Worm (Caenorhabditis elegans): ENCODE results near the gene F26F12.2.

Gene F26F12.2

ce11 chrV:5835979-5836615 is 2.3 kb downstream of the F26F12.2 start (continued):
- no peak for TF ChIP-seq snpc-3.4 (tag; optimal IDR thresholded peaks at IDR 0.05)
- peak; percentile 65 for TF ChIP-seq repo-1 (tag; optimal IDR thresholded peaks at IDR 0.05)
- TF ChIP-seq nhr-179 (tag; optimal IDR thresholded peaks at IDR 0.05), result no peak
- no peak for TF ChIP-seq ceh-58 (GFP tag; IDR thresholded peaks at IDR 0.05)
- TF ChIP-seq K11D2.4 (GFP tag; IDR thresholded peaks at IDR 0.05), result 0 out of 2 replicates have a peak, but pooled peaks have one; percentile 15
- TF ChIP-seq nfya-2 (GFP tag; IDR thresholded peaks at IDR 0.05), result no peak
- no peak for TF ChIP-seq atf-7 (tag; optimal IDR thresholded peaks at IDR 0.05)
- TF ChIP-seq cebp-2 (GFP tag; IDR thresholded peaks at IDR 0.05), result no peak
- TF ChIP-seq B0035.1 (tag; optimal IDR thresholded peaks at IDR 0.05), result no peak
- no peak for TF ChIP-seq dpff-1 (tag; optimal IDR thresholded peaks at IDR 0.05)
- no peak for TF ChIP-seq Y79H2A.3 (GFP tag; conservative IDR thresholded peaks at IDR 0.05)
- no peak for TF ChIP-seq B0261.1 (tag; optimal IDR thresholded peaks at IDR 0.05)
- peak; percentile 47 for TF ChIP-seq mcd-1 (GFP tag; IDR thresholded peaks at IDR 0.05)
- no peak for TF ChIP-seq ceh-100 (GFP tag; IDR thresholded peaks at IDR 0.05)
- TF ChIP-seq snpc-4 (GFP tag; optimal IDR thresholded peaks at IDR 0.05), result no peak
- TF ChIP-seq snpc-4 (tag; optimal IDR thresholded peaks at IDR 0.05), result no peak
- TF ChIP-seq hlh-26 (GFP tag; conservative IDR thresholded peaks at IDR 0.05), result no peak
- TF ChIP-seq ceh-79 (tag; optimal IDR thresholded peaks at IDR 0.05), result no peak
- TF ChIP-seq mes-4 (tag; optimal IDR thresholded peaks at IDR 0.05), result no peak
- TF ChIP-seq ekl-4 (GFP tag; IDR thresholded peaks at IDR 0.05), result no peak
- no peak for TF ChIP-seq tlf-1 (GFP tag; optimal IDR thresholded peaks at IDR 0.05)
- peak; percentile 95 for TF ChIP-seq egrh-3 (GFP tag; IDR thresholded peaks at IDR 0.05)
- TF ChIP-seq madf-3 (GFP tag; IDR thresholded peaks at IDR 0.05), result no peak
- no peak for TF ChIP-seq tbp1 (GFP tag; optimal IDR thresholded peaks at IDR 0.05)
- no peak for TF ChIP-seq C17E4.6 (GFP tag; IDR thresholded peaks at IDR 0.05)
- no peak for TF ChIP-seq ztf-28 (GFP tag; IDR thresholded peaks at IDR 0.05)
- TF ChIP-seq ztf-3 (GFP tag; optimal IDR thresholded peaks at IDR 0.05), result no peak
- TF ChIP-seq nfyb-1 (GFP tag; IDR thresholded peaks at IDR 0.05), result no peak
- TF ChIP-seq lag-1 (GFP tag; IDR thresholded peaks at IDR 0.05), result no peak
- 0 out of 2 replicates have a peak, but pooled peaks have one; percentile 20 for TF ChIP-seq hsf-1 (GFP tag; IDR thresholded peaks at IDR 0.05)
- TF ChIP-seq F37B4.10 (GFP tag; IDR thresholded peaks at IDR 0.05), result no peak
- no peak for TF ChIP-seq ztf-25 (GFP tag; IDR thresholded peaks at IDR 0.05)
- peak; percentile 20 for TF ChIP-seq lin-54 (GFP tag; optimal IDR thresholded peaks at IDR 0.05)
- no peak for TF ChIP-seq gei-17 (GFP tag; optimal IDR thresholded peaks at IDR 0.05)
- no peak for TF ChIP-seq bed-1 (GFP tag; IDR thresholded peaks at IDR 0.05)
- no peak for TF ChIP-seq sea-2 (GFP tag; IDR thresholded peaks at IDR 0.05)
- no peak for TF ChIP-seq ZK185.1 (tag; optimal IDR thresholded peaks at IDR 0.05; ENCODE audit: poor library complexity, severe bottlenecking)
- TF ChIP-seq lsl-1 (GFP tag; optimal IDR thresholded peaks at IDR 0.05), result no peak
- TF ChIP-seq F57C9.4 (tag; optimal IDR thresholded peaks at IDR 0.05), result no peak
- no peak for TF ChIP-seq him-1 (tag; optimal IDR thresholded peaks at IDR 0.05)
- TF ChIP-seq C06A6.2 (GFP tag; conservative IDR thresholded peaks at IDR 0.05), result no peak
- TF ChIP-seq lir-1 (GFP tag; conservative IDR thresholded peaks at IDR 0.05), result no peak
- no peak for TF ChIP-seq efl-1 (GFP tag; optimal IDR thresholded peaks at IDR 0.05)
- no peak for TF ChIP-seq ama-1 (optimal IDR thresholded peaks at IDR 0.05)
- no peak for TF ChIP-seq ama-1 (GFP tag; optimal IDR thresholded peaks at IDR 0.05)
- no peak for TF ChIP-seq pbrm-1 (GFP tag; IDR thresholded peaks at IDR 0.05)
- no peak for TF ChIP-seq attf-5 (GFP tag; optimal IDR thresholded peaks at IDR 0.05)
- no peak for TF ChIP-seq hmg-20 (GFP tag; IDR thresholded peaks at IDR 0.05)
- TF ChIP-seq tbx-9 (tag; optimal IDR thresholded peaks at IDR 0.05; ENCODE audit: borderline replicate concordance), result no peak
- no peak for TF ChIP-seq aptf-2 (GFP tag; conservative IDR thresholded peaks at IDR 0.05)
